Fruit fly (Drosophila melanogaster) whole organism, embryonic: ENCODE measurements around the gene CG6738.

Experiments
- Aef1 ChIP-seq: fragments of 200-800 bp; sonication (Bioruptor generic); IDR thresholded peaks from 3 replicates; pipeline ENCODE4 v1.3.6; 2022; ENCODE audit warnings: missing biosample characterization, missing genetic modification characterization
- BtbVII ChIP-seq: fragments of 200-800 bp; sonication (Bioruptor generic); optimal IDR thresholded peaks from 3 replicates; lab custom pipeline; 2017; ENCODE audit warnings: missing biosample characterization, mild to moderate bottlenecking, missing genetic modification characterization
- Bteb2 ChIP-seq: fragments of 200-800 bp; sonication (Bioruptor generic); optimal IDR thresholded peaks from 2 replicates; lab custom pipeline; 2016; ENCODE audit warnings: missing biosample characterization, missing genetic modification characterization
- CG1529 ChIP-seq: fragments of 200-800 bp; sonication (Bioruptor generic); optimal IDR thresholded peaks from 3 replicates; lab custom pipeline; 2018; ENCODE audit warnings: missing biosample characterization, missing genetic modification characterization
- CG1647 ChIP-seq: fragments of 200-800 bp; sonication (Bioruptor generic); optimal IDR thresholded peaks from 3 replicates; lab custom pipeline; 2016; ENCODE audit warnings: missing biosample characterization, missing genetic modification characterization
- CG17612 ChIP-seq: fragments of 200-800 bp; sonication (Bioruptor generic); IDR thresholded peaks from 2 replicates; pipeline ENCODE4 v1.3.6; 2022; ENCODE audit warnings: missing biosample characterization, missing genetic modification characterization
- CG2129 ChIP-seq: fragments of 200-800 bp; sonication (Bioruptor generic); IDR thresholded peaks from 2 replicates; pipeline ENCODE4 v1.3.6; 2022; ENCODE audit warnings: missing biosample characterization, missing genetic modification characterization; ENCODE audit not compliant: partially characterized antibody
- CG32772 ChIP-seq: fragments of 200-800 bp; sonication (Bioruptor generic); IDR thresholded peaks from 2 replicates; pipeline ENCODE4 v1.3.6; 2022; ENCODE audit warnings: missing biosample characterization, missing genetic modification characterization
- CG3995 ChIP-seq: fragments of 200-800 bp; sonication (Bioruptor generic); optimal IDR thresholded peaks from 3 replicates; lab custom pipeline; 2016; ENCODE audit warnings: missing biosample characterization, missing genetic modification characterization
- CG4424 ChIP-seq: fragments of 200-800 bp; sonication (Bioruptor generic); optimal IDR thresholded peaks from 3 replicates; lab custom pipeline; 2016; ENCODE audit warnings: missing biosample characterization, missing genetic modification characterization
- CG6175 ChIP-seq: fragments of 200-800 bp; sonication (Bioruptor generic); IDR thresholded peaks from 3 replicates; pipeline ENCODE4 v1.3.6; 2022; ENCODE audit warnings: missing biosample characterization, missing genetic modification characterization
- CG6654 ChIP-seq: fragments of 200-800 bp; sonication (Bioruptor generic); optimal IDR thresholded peaks from 2 replicates; lab custom pipeline; 2017; ENCODE audit warnings: missing biosample characterization, mild to moderate bottlenecking, missing genetic modification characterization
- CG6765 ChIP-seq: fragments of 200-800 bp; sonication (Bioruptor generic); optimal IDR thresholded peaks from 3 replicates; lab custom pipeline; 2017; ENCODE audit warnings: missing biosample characterization, mild to moderate bottlenecking, missing genetic modification characterization
- CG6791 ChIP-seq: fragments of 200-800 bp; sonication (Bioruptor generic); IDR thresholded peaks from 3 replicates; pipeline ENCODE4 v1.3.6; 2022; ENCODE audit warnings: missing biosample characterization, missing genetic modification characterization; ENCODE audit not compliant: partially characterized antibody
- CG7357 ChIP-seq: fragments of 200-800 bp; sonication (Bioruptor generic); IDR thresholded peaks from 3 replicates; pipeline ENCODE4 v1.3.6; 2022; ENCODE audit warnings: missing biosample characterization, missing genetic modification characterization
- CG9609 ChIP-seq: fragments of 200-800 bp; sonication (Bioruptor generic); optimal IDR thresholded peaks from 3 replicates; lab custom pipeline; 2016; ENCODE audit warnings: missing biosample characterization, missing genetic modification characterization
- CG9876 ChIP-seq: fragments of 200-800 bp; sonication (Bioruptor generic); optimal IDR thresholded peaks from 2 replicates; lab custom pipeline; 2016; ENCODE audit warnings: missing biosample characterization, missing genetic modification characterization
- Dek ChIP-seq: fragments of 200-800 bp; sonication (Bioruptor generic); optimal IDR thresholded peaks from 3 replicates; lab custom pipeline; 2019; ENCODE audit warnings: missing biosample characterization, mild to moderate bottlenecking, missing genetic modification characterization, moderate library complexity
- Fer3 ChIP-seq: fragments of 200-800 bp; sonication (Bioruptor generic); optimal IDR thresholded peaks from 2 replicates; lab custom pipeline; 2018; ENCODE audit warnings: missing biosample characterization, mild to moderate bottlenecking, missing genetic modification characterization, moderate library complexity
- Gsc ChIP-seq: fragments of 200-800 bp; sonication (Bioruptor generic); IDR thresholded peaks from 2 replicates; pipeline ENCODE4 v1.3.6; 2022; ENCODE audit warnings: missing biosample characterization, missing genetic modification characterization
- Hr51 ChIP-seq, 2 experiments: fragments of 200-800 bp; sonication (Bioruptor generic); optimal IDR thresholded peaks; 2 replicates in 1 of 2; 3 replicates in 1 of 2; lab custom pipeline; 2016 to 2018; ENCODE audit warnings: missing biosample characterization in 2 of 2, missing genetic modification characterization in 2 of 2, mild to moderate bottlenecking in 1 of 2, moderate library complexity in 1 of 2
- Mad ChIP-seq: fragments of 200-800 bp; sonication (Bioruptor generic); optimal IDR thresholded peaks from 2 replicates; lab custom pipeline; 2016; ENCODE audit warnings: missing biosample characterization, missing genetic modification characterization
- Mes4 ChIP-seq: fragments of 200-800 bp; sonication (Bioruptor generic); optimal IDR thresholded peaks from 2 replicates; lab custom pipeline; 2016; ENCODE audit warnings: missing biosample characterization, missing genetic modification characterization
- Nf-YC ChIP-seq: fragments of 200-800 bp; optimal IDR thresholded peaks from 3 replicates; lab custom pipeline; 2019; ENCODE audit warnings: missing biosample characterization, mild to moderate bottlenecking, missing genetic modification characterization, moderate library complexity
- NfI ChIP-seq: fragments of 200-800 bp; sonication (Bioruptor generic); optimal IDR thresholded peaks from 3 replicates; lab custom pipeline; 2018; ENCODE audit warnings: missing biosample characterization, mild to moderate bottlenecking, missing genetic modification characterization, moderate library complexity
- Taf1 ChIP-seq: fragments of 200-800 bp; sonication (Bioruptor generic); IDR thresholded peaks from 2 replicates; pipeline ENCODE4 v1.3.6; 2022; ENCODE audit warnings: missing biosample characterization, missing genetic modification characterization
- Usf ChIP-seq: fragments of 200-800 bp; sonication (Bioruptor generic); optimal IDR thresholded peaks from 2 replicates; lab custom pipeline; 2017; ENCODE audit warnings: missing genotype, missing biosample characterization, missing genetic modification characterization
- abd-A ChIP-seq: fragments of 200-800 bp; sonication (Bioruptor generic); optimal IDR thresholded peaks from 3 replicates; lab custom pipeline; 2019; ENCODE audit warnings: missing biosample characterization, mild to moderate bottlenecking, missing genetic modification characterization, moderate library complexity
- bab2 ChIP-seq: fragments of 200-800 bp; sonication (Bioruptor generic); optimal IDR thresholded peaks from 2 replicates; lab custom pipeline; 2016; ENCODE audit warnings: missing biosample characterization, missing genetic modification characterization
- croc ChIP-seq: fragments of 200-800 bp; sonication (Bioruptor generic); conservative IDR thresholded peaks from 3 replicates; pipeline ENCODE4 v1.3.6; 2022; ENCODE audit warnings: missing biosample characterization, missing genetic modification characterization
- crol ChIP-seq: fragments of 200-800 bp; sonication (Bioruptor generic); IDR thresholded peaks from 2 replicates; pipeline ENCODE4 v1.3.6; 2022; ENCODE audit warnings: missing biosample characterization, missing genetic modification characterization
- cwo ChIP-seq: fragments of 200-800 bp; sonication (Bioruptor generic); optimal IDR thresholded peaks from 3 replicates; lab custom pipeline; 2017; ENCODE audit warnings: missing biosample characterization, missing genetic modification characterization, mild to moderate bottlenecking, moderate library complexity, missing genetic modification reagents
- dimm ChIP-seq: fragments of 200-800 bp; sonication (Bioruptor generic); IDR thresholded peaks from 2 replicates; pipeline ENCODE4 v1.3.6; 2022; ENCODE audit warnings: missing biosample characterization, missing genetic modification characterization
- disco-r ChIP-seq: fragments of 200-800 bp; sonication (Bioruptor generic); optimal IDR thresholded peaks from 2 replicates; lab custom pipeline; 2016; ENCODE audit warnings: missing biosample characterization, missing genetic modification characterization
- dm ChIP-seq: fragments of 200-800 bp; sonication (Bioruptor generic); optimal IDR thresholded peaks from 3 replicates; lab custom pipeline; 2016; ENCODE audit warnings: missing biosample characterization, missing genetic modification characterization
- ems ChIP-seq: fragments of 200-800 bp; sonication (Bioruptor generic); optimal IDR thresholded peaks from 3 replicates; lab custom pipeline; 2016; ENCODE audit warnings: missing biosample characterization, missing genetic modification characterization
- gt ChIP-seq: fragments of 200-800 bp; sonication (Bioruptor generic); IDR thresholded peaks from 2 replicates; pipeline ENCODE4 v1.3.6; 2022; ENCODE audit warnings: missing biosample characterization, missing genetic modification characterization
- lab ChIP-seq: fragments of 200-800 bp; sonication (Bioruptor generic); optimal IDR thresholded peaks from 3 replicates; lab custom pipeline; 2017; ENCODE audit warnings: missing biosample characterization, missing genetic modification characterization, mild to moderate bottlenecking, moderate library complexity, missing genetic modification reagents
- nerfin-2 ChIP-seq: fragments of 200-800 bp; sonication (Bioruptor generic); IDR thresholded peaks from 2 replicates; pipeline ENCODE4 v1.3.6; 2022; ENCODE audit warnings: missing biosample characterization, missing genetic modification characterization; ENCODE audit not compliant: partially characterized antibody
- nmo ChIP-seq: fragments of 200-800 bp; sonication (Bioruptor generic); optimal IDR thresholded peaks from 2 replicates; lab custom pipeline; 2018; ENCODE audit warnings: missing biosample characterization, mild to moderate bottlenecking, missing genetic modification characterization, moderate library complexity
- oc ChIP-seq: fragments of 200-800 bp; sonication (Bioruptor generic); optimal IDR thresholded peaks from 2 replicates; lab custom pipeline; 2018; ENCODE audit warnings: missing biosample characterization, mild to moderate bottlenecking, missing genetic modification characterization, moderate library complexity
- phol ChIP-seq: fragments of 200-800 bp; sonication (Bioruptor generic); optimal IDR thresholded peaks from 3 replicates; lab custom pipeline; 2018; ENCODE audit warnings: missing biosample characterization, mild to moderate bottlenecking, missing genetic modification characterization, moderate library complexity
- pnt ChIP-seq: fragments of 200-800 bp; sonication (Bioruptor generic); optimal IDR thresholded peaks from 3 replicates; lab custom pipeline; 2016; ENCODE audit warnings: missing biosample characterization, missing genetic modification characterization
- psq ChIP-seq: fragments of 200-800 bp; sonication (Bioruptor generic); optimal IDR thresholded peaks from 2 replicates; lab custom pipeline; 2017; ENCODE audit warnings: missing biosample characterization, missing genetic modification characterization
- run ChIP-seq: fragments of 200-800 bp; sonication (Bioruptor generic); optimal IDR thresholded peaks from 3 replicates; lab custom pipeline; 2018; ENCODE audit warnings: missing biosample characterization, mild to moderate bottlenecking, missing genetic modification characterization
- sim ChIP-seq: fragments of 200-800 bp; sonication (Bioruptor generic); IDR thresholded peaks from 2 replicates; pipeline ENCODE4 v1.3.6; 2022; ENCODE audit warnings: missing biosample characterization, missing genetic modification characterization
- slou ChIP-seq: fragments of 200-800 bp; sonication (Bioruptor generic); optimal IDR thresholded peaks from 3 replicates; lab custom pipeline; 2016; ENCODE audit warnings: missing biosample characterization, missing genetic modification characterization
- sna ChIP-seq: fragments of 200-800 bp; sonication (Bioruptor generic); IDR thresholded peaks from 2 replicates; pipeline ENCODE4 v1.3.6; 2022; ENCODE audit warnings: missing biosample characterization, missing genetic modification characterization; ENCODE audit not compliant: partially characterized antibody
- sug ChIP-seq: fragments of 200-800 bp; optimal IDR thresholded peaks from 2 replicates; lab custom pipeline; 2019; ENCODE audit warnings: missing biosample characterization, mild to moderate bottlenecking, missing genetic modification characterization, moderate library complexity
- tup ChIP-seq: fragments of 200-800 bp; sonication (Bioruptor generic); optimal IDR thresholded peaks from 2 replicates; lab custom pipeline; 2016; ENCODE audit warnings: missing biosample characterization, mild to moderate bottlenecking, missing genetic modification characterization, moderate library complexity

The CG6738 gene

dm6 chr3R:23053936-23054335 lies 45.4 kb upstream of the CG6738 start, which contains the start of gene p53 (continued):
- TF ChIP-seq phol (tag; lab: Kevin White, UChicago): peak; percentile 78
- TF ChIP-seq CG9876 (GFP tag; lab: Kevin White, UChicago): peak; percentile 47
- peak; percentile 62 for TF ChIP-seq CG4424 (GFP tag; lab: Kevin White, UChicago)
- TF ChIP-seq run (tag; lab: Kevin White, UChicago): no peak
- no peak for TF ChIP-seq cwo (GFP tag; lab: Kevin White, UChicago)
- TF ChIP-seq NfI: peak; percentile 91
- TF ChIP-seq CG3995 (GFP tag; lab: Kevin White, UChicago): peak; percentile 62
- peak; percentile 67 for TF ChIP-seq nmo
- TF ChIP-seq disco-r: peak; percentile 80
- TF ChIP-seq CG32772: peak; percentile 63; the same call in 1 of the 2 replicates
- TF ChIP-seq gt (GFP tag; lab: Robert Waterston, UW): no peak
- TF ChIP-seq Gsc (GFP tag; lab: Robert Waterston, UW): no peak
- TF ChIP-seq Fer3 (tag; lab: Kevin White, UChicago): peak; percentile 81
- peak; percentile 61; the same call in 1 of the 2 replicates for TF ChIP-seq sna (GFP tag; lab: Robert Waterston, UW)
- TF ChIP-seq dm (GFP tag; lab: Kevin White, UChicago): peak; percentile 61
- TF ChIP-seq sug (tag; lab: Kevin White, UChicago): peak; percentile 57
- TF ChIP-seq croc (GFP tag; lab: Robert Waterston, UW): peak; percentile 25; the same call in 2 of the 3 replicates
- TF ChIP-seq CG2129 (GFP tag; lab: Robert Waterston, UW): no peak; the same call in 1 of the 2 replicates
- peak; percentile 40; the same call in 1 of the 2 replicates for TF ChIP-seq nerfin-2
- TF ChIP-seq Nf-YC (tag; lab: Kevin White, UChicago): peak; percentile 18
- peak; percentile 79 for TF ChIP-seq BtbVII (GFP tag; lab: Kevin White, UChicago)
- TF ChIP-seq CG7357: no peak
- peak; percentile 49 to 61 for TF ChIP-seq Hr51 (GFP tag; optimal IDR thresholded peaks at IDR 0.05; lab: Kevin White, UChicago)
- TF ChIP-seq psq: no peak
- TF ChIP-seq abd-A (tag; lab: Kevin White, UChicago): no peak
- TF ChIP-seq CG6175 (GFP tag; lab: Robert Waterston, UW): 0 out of 3 replicates have a peak, but pooled peaks have one; percentile 42
- TF ChIP-seq ems (GFP tag; lab: Kevin White, UChicago): peak; percentile 66
- TF ChIP-seq CG6765 (GFP tag; lab: Kevin White, UChicago): peak; percentile 88
- TF ChIP-seq tup (GFP tag; lab: Kevin White, UChicago): no peak
- peak; percentile 80 for TF ChIP-seq CG6791
- TF ChIP-seq Dek: peak; percentile 37
- TF ChIP-seq Bteb2 (GFP tag; lab: Kevin White, UChicago): peak; percentile 36
- TF ChIP-seq crol: no peak
- peak; percentile 30; the same call in 2 of the 3 replicates for TF ChIP-seq Aef1 (GFP tag; lab: Robert Waterston, UW)
- peak; percentile 60 for TF ChIP-seq CG1529 (GFP tag; lab: Kevin White, UChicago)
- peak; percentile 66 for TF ChIP-seq CG9609 (GFP tag; lab: Kevin White, UChicago)
- TF ChIP-seq Taf1: no peak
- TF ChIP-seq CG17612 (GFP tag; lab: Robert Waterston, UW): 0 out of 2 replicates have a peak, but pooled peaks have one; percentile 12
- peak; percentile 41 for TF ChIP-seq bab2 (GFP tag; lab: Kevin White, UChicago)
- peak; percentile 71 for TF ChIP-seq CG1647 (GFP tag; lab: Kevin White, UChicago)
- peak; percentile 91 for TF ChIP-seq lab (GFP tag; lab: Kevin White, UChicago)
- TF ChIP-seq Mes4: peak; percentile 82
- 0 out of 2 replicates have a peak, but pooled peaks have one; percentile 26 for TF ChIP-seq dimm
- peak; percentile 77 for TF ChIP-seq Mad (GFP tag; lab: Kevin White, UChicago)
- TF ChIP-seq sim (GFP tag; lab: Robert Waterston, UW): peak; percentile 60; the same call in 1 of the 2 replicates
- TF ChIP-seq Usf (GFP tag; lab: Kevin White, UChicago): peak; percentile 21
- TF ChIP-seq oc (tag; lab: Kevin White, UChicago): no peak
- TF ChIP-seq slou (GFP tag; lab: Kevin White, UChicago): peak; percentile 49
- no peak for TF ChIP-seq pnt (GFP tag; lab: Kevin White, UChicago)
- TF ChIP-seq CG6654: peak; percentile 52
